Worm (Caenorhabditis elegans): Measurements from ENCODE around the gene ptr-4.

The ptr-4 gene

ce11 chrX:6041995-6042481 lies 23.7 kb downstream of the ptr-4 start:
- TF ChIP-seq med-1 (GFP tag; optimal IDR thresholded peaks at IDR 0.05; ENCODE audit: insufficient read depth) (no peak), tab-1 (GFP tag; IDR thresholded peaks at IDR 0.05) (0 out of 2 replicates have a peak, but pooled peaks have one; percentile 29)

ce11 chrX:6041094-6041441 lies 24.7 kb downstream of the ptr-4 start:
- TF ChIP-seq tab-1 (GFP tag; IDR thresholded peaks at IDR 0.05) (no peak), ztf-23 (GFP tag; IDR thresholded peaks at IDR 0.05) (no peak), flt-1 (GFP tag; IDR thresholded peaks at IDR 0.05) (no peak), T22C8.4 (GFP tag; IDR thresholded peaks at IDR 0.05) (no peak), klf-2 (GFP tag; conservative IDR thresholded peaks at IDR 0.05) (no peak), med-1 (GFP tag; optimal IDR thresholded peaks at IDR 0.05; ENCODE audit: insufficient read depth) (no peak), ztf-29 (GFP tag; IDR thresholded peaks at IDR 0.05) (no peak)

- TF ChIP-seq tab-1 (GFP tag; IDR thresholded peaks at IDR 0.05), result no peak
- TF ChIP-seq med-1 (GFP tag; optimal IDR thresholded peaks at IDR 0.05; ENCODE audit: insufficient read depth), result no peak
- no peak for TF ChIP-seq ztf-29 (GFP tag; IDR thresholded peaks at IDR 0.05)
- no peak for TF ChIP-seq klf-2 (GFP tag; conservative IDR thresholded peaks at IDR 0.05)
These were observed 25.2 kb downstream of the ptr-4 start for ce11 chrX:6040435-6041093.

ce11 chrX:6039544-6039943 lies 26.2 kb downstream of the ptr-4 start, which contains the start of gene hsp-25:
Gene hsp-25, minus strand, starts transcription at chrX:6039644.
- no peak for TF ChIP-seq klf-2 (GFP tag; conservative IDR thresholded peaks at IDR 0.05)
- TF ChIP-seq ztf-23 (GFP tag; IDR thresholded peaks at IDR 0.05), result no peak
- no peak for TF ChIP-seq ref-1 (GFP tag; conservative IDR thresholded peaks at IDR 0.05)
- TF ChIP-seq tab-1 (GFP tag; IDR thresholded peaks at IDR 0.05), result no peak
- no peak for TF ChIP-seq med-1 (GFP tag; optimal IDR thresholded peaks at IDR 0.05; ENCODE audit: insufficient read depth)
- TF ChIP-seq T22C8.4 (GFP tag; IDR thresholded peaks at IDR 0.05), result no peak
- no peak for TF ChIP-seq cog-1 (tag; optimal IDR thresholded peaks at IDR 0.05)
- TF ChIP-seq flt-1 (GFP tag; IDR thresholded peaks at IDR 0.05), result no peak
- no peak for TF ChIP-seq ztf-29 (GFP tag; IDR thresholded peaks at IDR 0.05)

ce11 chrX:6031169-6031568 lies 34.6 kb downstream of the ptr-4 start, which contains the start of gene ipp-5:
Gene ipp-5, plus strand, starts transcription at chrX:6031469.
- TF ChIP-seq cog-1 (tag; optimal IDR thresholded peaks at IDR 0.05) (no peak), flt-1 (GFP tag; IDR thresholded peaks at IDR 0.05) (no peak), ref-1 (GFP tag; conservative IDR thresholded peaks at IDR 0.05) (no peak), ztf-29 (GFP tag; IDR thresholded peaks at IDR 0.05) (no peak), tab-1 (GFP tag; IDR thresholded peaks at IDR 0.05) (no peak), med-1 (GFP tag; optimal IDR thresholded peaks at IDR 0.05; ENCODE audit: insufficient read depth) (no peak), klf-2 (GFP tag; conservative IDR thresholded peaks at IDR 0.05) (no peak), T22C8.4 (GFP tag; IDR thresholded peaks at IDR 0.05) (no peak), ztf-23 (GFP tag; IDR thresholded peaks at IDR 0.05) (no peak)

ce11 chrX:6029075-6029474 lies 36.7 kb downstream of the ptr-4 start:
- no peak for TF ChIP-seq tab-1 (GFP tag; IDR thresholded peaks at IDR 0.05)

- TF ChIP-seq cog-1 (tag; optimal IDR thresholded peaks at IDR 0.05) (no peak), med-1 (GFP tag; optimal IDR thresholded peaks at IDR 0.05; ENCODE audit: insufficient read depth) (no peak), tab-1 (GFP tag; IDR thresholded peaks at IDR 0.05) (no peak), flt-1 (GFP tag; IDR thresholded peaks at IDR 0.05) (no peak), ztf-23 (GFP tag; IDR thresholded peaks at IDR 0.05) (no peak), klf-2 (GFP tag; conservative IDR thresholded peaks at IDR 0.05) (no peak), T22C8.4 (GFP tag; IDR thresholded peaks at IDR 0.05) (no peak), ztf-29 (GFP tag; IDR thresholded peaks at IDR 0.05) (no peak), ref-1 (GFP tag; conservative IDR thresholded peaks at IDR 0.05) (no peak)
These were observed 38.9 kb downstream of the ptr-4 start for ce11 chrX:6026732-6027528.

- TF ChIP-seq ref-1 (GFP tag; conservative IDR thresholded peaks at IDR 0.05) (no peak), flt-1 (GFP tag; IDR thresholded peaks at IDR 0.05) (no peak), tab-1 (GFP tag; IDR thresholded peaks at IDR 0.05) (no peak), med-1 (GFP tag; optimal IDR thresholded peaks at IDR 0.05; ENCODE audit: insufficient read depth) (no peak), klf-2 (GFP tag; conservative IDR thresholded peaks at IDR 0.05) (no peak), cog-1 (tag; optimal IDR thresholded peaks at IDR 0.05) (no peak), ztf-29 (GFP tag; IDR thresholded peaks at IDR 0.05) (no peak), ztf-23 (GFP tag; IDR thresholded peaks at IDR 0.05) (no peak), T22C8.4 (GFP tag; IDR thresholded peaks at IDR 0.05) (no peak)
These were observed 40.8 kb downstream of the ptr-4 start for ce11 chrX:6024977-6025376.

ce11 chrX:6022469-6022868 lies 43.3 kb downstream of the ptr-4 start, which contains the start of gene lelo-3:
Gene lelo-3, minus strand, starts transcription at chrX:6022569.
- TF ChIP-seq med-1 (GFP tag; optimal IDR thresholded peaks at IDR 0.05; ENCODE audit: insufficient read depth) (no peak), ztf-29 (GFP tag; IDR thresholded peaks at IDR 0.05) (no peak)

- TF ChIP-seq ref-1 (GFP tag; conservative IDR thresholded peaks at IDR 0.05) (no peak), flt-1 (GFP tag; IDR thresholded peaks at IDR 0.05) (no peak), ztf-29 (GFP tag; IDR thresholded peaks at IDR 0.05) (no peak), tab-1 (GFP tag; IDR thresholded peaks at IDR 0.05) (no peak), klf-2 (GFP tag; conservative IDR thresholded peaks at IDR 0.05) (no peak), T22C8.4 (GFP tag; IDR thresholded peaks at IDR 0.05) (no peak), ztf-23 (GFP tag; IDR thresholded peaks at IDR 0.05) (no peak), med-1 (GFP tag; optimal IDR thresholded peaks at IDR 0.05; ENCODE audit: insufficient read depth) (no peak), cog-1 (tag; optimal IDR thresholded peaks at IDR 0.05) (no peak)
These were observed 45.0 kb downstream of the ptr-4 start for ce11 chrX:6020782-6021181.

Measured in whole organism, midembryonic.